Comparison of ENCODE assay signal across 1 fruit fly cellular context in genomic region chr2L:10276846-10277245, dm6.
TF ChIP-seq lines count a peak whose summit lies in the region.

No protein-coding gene starts in this region.

TF ChIP-seq in whole organism, embryonic, 481 proteins besides CTCF, POLR2A, EP300 and RAD21 (continued from another document and continues in another):
- TF ChIP-seq NC2β (GFP tag; optimal IDR thresholded peaks at IDR 0.05; lab: Kevin White, UChicago): peak; percentile 50
- TF ChIP-seq CG9876 (GFP tag; optimal IDR thresholded peaks at IDR 0.05; lab: Kevin White, UChicago): no peak
- peak; percentile 93 for TF ChIP-seq sens (GFP tag; lab: Kevin White, UChicago)
- no peak for TF ChIP-seq CG2678 (tag; optimal IDR thresholded peaks at IDR 0.05; lab: Kevin White, UChicago)
- no peak for TF ChIP-seq CG15269 (tag; optimal IDR thresholded peaks at IDR 0.05; lab: Kevin White, UChicago)
- TF ChIP-seq CG4617 (GFP tag; optimal IDR thresholded peaks at IDR 0.05; lab: Kevin White, UChicago; ENCODE audit: borderline replicate concordance): peak; percentile 0
- TF ChIP-seq CG14014 (GFP tag; IDR thresholded peaks at IDR 0.05; lab: Robert Waterston, UW): peak; percentile 28; the same call in 1 of the 2 replicates
- no peak for TF ChIP-seq tgo (GFP tag; IDR thresholded peaks at IDR 0.05; lab: Robert Waterston, UW)
- no peak for TF ChIP-seq CG10209 (GFP tag; optimal IDR thresholded peaks at IDR 0.05; lab: Kevin White, UChicago)
- TF ChIP-seq br (optimal IDR thresholded peaks at IDR 0.05; lab: Kevin White, UChicago): no peak
- peak; percentile 42 for TF ChIP-seq chn (GFP tag; optimal IDR thresholded peaks at IDR 0.05; lab: Kevin White, UChicago)
- TF ChIP-seq CG1603 (tag; optimal IDR thresholded peaks at IDR 0.05; lab: Kevin White, UChicago): peak; percentile 65
- peak; percentile 46 for TF ChIP-seq CG33213 (GFP tag; optimal IDR thresholded peaks at IDR 0.05; lab: Kevin White, UChicago)
- peak; percentile 31 for TF ChIP-seq CG13775 (GFP tag; optimal IDR thresholded peaks at IDR 0.05; lab: Kevin White, UChicago)
- no peak for TF ChIP-seq CG13287 (GFP tag; IDR thresholded peaks at IDR 0.05; lab: Robert Waterston, UW; ENCODE audit: partially characterized antibody)
- TF ChIP-seq CG3726 (GFP tag; IDR thresholded peaks at IDR 0.05; lab: Robert Waterston, UW): no peak
- peak; percentile 23 for TF ChIP-seq Camta (GFP tag; optimal IDR thresholded peaks at IDR 0.05; lab: Kevin White, UChicago)
- no peak for TF ChIP-seq ftz-f1 (GFP tag; optimal IDR thresholded peaks at IDR 0.05; lab: Kevin White, UChicago)
- TF ChIP-seq CG3163 (GFP tag; optimal IDR thresholded peaks at IDR 0.05; lab: Kevin White, UChicago): no peak
- no peak for TF ChIP-seq CG31388 (GFP tag; optimal IDR thresholded peaks at IDR 0.05; lab: Kevin White, UChicago)
- TF ChIP-seq tio (GFP tag; optimal IDR thresholded peaks at IDR 0.05; lab: Kevin White, UChicago): no peak
- TF ChIP-seq lov (optimal IDR thresholded peaks at IDR 0.05; lab: Kevin White, UChicago): no peak
- 0 out of 3 replicates have a peak, but pooled peaks have one; percentile 21 for TF ChIP-seq lov (GFP tag; IDR thresholded peaks at IDR 0.05; lab: Robert Waterston, UW)
- TF ChIP-seq CG8924 (tag; optimal IDR thresholded peaks at IDR 0.05; lab: Kevin White, UChicago): no peak
- TF ChIP-seq fd64A (GFP tag; optimal IDR thresholded peaks at IDR 0.05; lab: Kevin White, UChicago): no peak
- TF ChIP-seq CG11085 (GFP tag; IDR thresholded peaks at IDR 0.05; lab: Robert Waterston, UW): no peak
- TF ChIP-seq Sox100B (GFP tag; optimal IDR thresholded peaks at IDR 0.05; lab: Kevin White, UChicago): no peak
- TF ChIP-seq dpn (GFP tag; optimal IDR thresholded peaks at IDR 0.05; lab: Kevin White, UChicago): peak; percentile 5 to 22
- TF ChIP-seq prd (optimal IDR thresholded peaks at IDR 0.05; lab: Kevin White, UChicago): no peak
- no peak; the same call in 2 of the 3 replicates for TF ChIP-seq prd (GFP tag; IDR thresholded peaks at IDR 0.05; lab: Robert Waterston, UW)
- no peak for TF ChIP-seq Atf3 (GFP tag; optimal IDR thresholded peaks at IDR 0.05; lab: Kevin White, UChicago)
- no peak for TF ChIP-seq bab2 (GFP tag; optimal IDR thresholded peaks at IDR 0.05; lab: Kevin White, UChicago)
- no peak for TF ChIP-seq run (tag; optimal IDR thresholded peaks at IDR 0.05; lab: Kevin White, UChicago)
- no peak for TF ChIP-seq dysf (GFP tag; IDR thresholded peaks at IDR 0.05; lab: Robert Waterston, UW)
- no peak for TF ChIP-seq CG8089 (GFP tag; optimal IDR thresholded peaks at IDR 0.05; lab: Kevin White, UChicago)
- TF ChIP-seq hkb (optimal IDR thresholded peaks at IDR 0.05; lab: Kevin White, UChicago): no peak
- TF ChIP-seq hkb (GFP tag; IDR thresholded peaks at IDR 0.05; lab: Robert Waterston, UW): no peak
- peak; percentile 31 for TF ChIP-seq CG30403 (GFP tag; optimal IDR thresholded peaks at IDR 0.05; lab: Kevin White, UChicago)
- no peak for TF ChIP-seq Rfx (GFP tag; IDR thresholded peaks at IDR 0.05; lab: Robert Waterston, UW)
- no peak for TF ChIP-seq CG2116 (GFP tag; optimal IDR thresholded peaks at IDR 0.05; lab: Kevin White, UChicago)
- no peak for TF ChIP-seq hbn (GFP tag; IDR thresholded peaks at IDR 0.05; lab: Robert Waterston, UW; ENCODE audit: partially characterized antibody)
- TF ChIP-seq CG6254 (GFP tag; optimal IDR thresholded peaks at IDR 0.05; lab: Kevin White, UChicago): no peak
- TF ChIP-seq jumu (GFP tag; optimal IDR thresholded peaks at IDR 0.05; lab: Kevin White, UChicago): no peak
- TF ChIP-seq Ssrp (tag; optimal IDR thresholded peaks at IDR 0.05; lab: Kevin White, UChicago): no peak
- no peak for TF ChIP-seq CG4854 (GFP tag; optimal IDR thresholded peaks at IDR 0.05; lab: Kevin White, UChicago)
- TF ChIP-seq BEAF-32 (GFP tag; optimal IDR thresholded peaks at IDR 0.05; lab: Kevin White, UChicago): no peak
- TF ChIP-seq cato (GFP tag; optimal IDR thresholded peaks at IDR 0.05; lab: Kevin White, UChicago; ENCODE audit: borderline replicate concordance): no peak
- no peak for TF ChIP-seq CG9437 (GFP tag; optimal IDR thresholded peaks at IDR 0.05; lab: Kevin White, UChicago)
- no peak for TF ChIP-seq CG43689 (GFP tag; IDR thresholded peaks at IDR 0.05; lab: Robert Waterston, UW)
- TF ChIP-seq dm (GFP tag; optimal IDR thresholded peaks at IDR 0.05; lab: Kevin White, UChicago): peak; percentile 5
- no peak for TF ChIP-seq CG11695 (GFP tag; IDR thresholded peaks at IDR 0.05; lab: Robert Waterston, UW)
- TF ChIP-seq fru (optimal IDR thresholded peaks at IDR 0.05; lab: Kevin White, UChicago): no peak
- no peak for TF ChIP-seq Mrtf (GFP tag; IDR thresholded peaks at IDR 0.05; lab: Robert Waterston, UW)
- no peak for TF ChIP-seq oc (tag; optimal IDR thresholded peaks at IDR 0.05; lab: Kevin White, UChicago)
- TF ChIP-seq CG1792 (GFP tag; optimal IDR thresholded peaks at IDR 0.05; lab: Kevin White, UChicago): peak; percentile 15
- TF ChIP-seq pzg (GFP tag; optimal IDR thresholded peaks at IDR 0.05; lab: Kevin White, UChicago): no peak
- TF ChIP-seq scrt (GFP tag; optimal IDR thresholded peaks at IDR 0.05; lab: Kevin White, UChicago): no peak
- TF ChIP-seq abd-A (tag; optimal IDR thresholded peaks at IDR 0.05; lab: Kevin White, UChicago): no peak
- no peak for TF ChIP-seq Hr3 (GFP tag; optimal IDR thresholded peaks at IDR 0.05; lab: Kevin White, UChicago)
- TF ChIP-seq CG4404 (GFP tag; IDR thresholded peaks at IDR 0.05; lab: Robert Waterston, UW): no peak
- TF ChIP-seq insv (GFP tag; optimal IDR thresholded peaks at IDR 0.05; lab: Kevin White, UChicago): no peak
- TF ChIP-seq sim (GFP tag; IDR thresholded peaks at IDR 0.05; lab: Robert Waterston, UW): peak; percentile 43; the same call in 1 of the 2 replicates
- peak; percentile 4 for TF ChIP-seq CG8944 (GFP tag; optimal IDR thresholded peaks at IDR 0.05; lab: Kevin White, UChicago)
- no peak for TF ChIP-seq tll (GFP tag; optimal IDR thresholded peaks at IDR 0.05; lab: Kevin White, UChicago)
- TF ChIP-seq da (GFP tag; optimal IDR thresholded peaks at IDR 0.05; lab: Kevin White, UChicago): no peak
- no peak for TF ChIP-seq al (GFP tag; IDR thresholded peaks at IDR 0.05; lab: Robert Waterston, UW)
- no peak for TF ChIP-seq aop (GFP tag; IDR thresholded peaks at IDR 0.05; lab: Robert Waterston, UW)
- no peak for TF ChIP-seq so (GFP tag; IDR thresholded peaks at IDR 0.05; lab: Robert Waterston, UW)
- TF ChIP-seq p53 (GFP tag; optimal IDR thresholded peaks at IDR 0.05; lab: Kevin White, UChicago): peak; percentile 11
- TF ChIP-seq slou (GFP tag; optimal IDR thresholded peaks at IDR 0.05; lab: Kevin White, UChicago): no peak
- TF ChIP-seq Gug (GFP tag; IDR thresholded peaks at IDR 0.05; lab: Robert Waterston, UW): no peak
- no peak for TF ChIP-seq Sry-β (GFP tag; optimal IDR thresholded peaks at IDR 0.05; lab: Kevin White, UChicago)
- TF ChIP-seq gem (tag; optimal IDR thresholded peaks at IDR 0.05; lab: Kevin White, UChicago): no peak
- TF ChIP-seq CG18619 (GFP tag; optimal IDR thresholded peaks at IDR 0.05; lab: Kevin White, UChicago): no peak
- no peak for TF ChIP-seq hb (GFP tag; IDR thresholded peaks at IDR 0.05; lab: Robert Waterston, UW; ENCODE audit: partially characterized antibody)
- peak; percentile 24 for TF ChIP-seq Antp (GFP tag; optimal IDR thresholded peaks at IDR 0.05; lab: Kevin White, UChicago)
- no peak for TF ChIP-seq CG10321 (GFP tag; IDR thresholded peaks at IDR 0.05; lab: Robert Waterston, UW)
- no peak for TF ChIP-seq Kr (GFP tag; optimal IDR thresholded peaks at IDR 0.05; lab: Kevin White, UChicago)
- TF ChIP-seq Doc2 (GFP tag; IDR thresholded peaks at IDR 0.05; lab: Robert Waterston, UW): no peak
- no peak for TF ChIP-seq CG18599 (GFP tag; optimal IDR thresholded peaks at IDR 0.05; lab: Kevin White, UChicago)
- TF ChIP-seq croc (GFP tag; conservative IDR thresholded peaks at IDR 0.05; lab: Robert Waterston, UW): no peak
- TF ChIP-seq CG13624 (GFP tag; optimal IDR thresholded peaks at IDR 0.05; lab: Kevin White, UChicago): peak; percentile 33
- no peak for TF ChIP-seq Asciz (GFP tag; optimal IDR thresholded peaks at IDR 0.05; lab: Kevin White, UChicago)
- no peak for TF ChIP-seq CG10462 (GFP tag; optimal IDR thresholded peaks at IDR 0.05; lab: Kevin White, UChicago)
- no peak for TF ChIP-seq stc (GFP tag; IDR thresholded peaks at IDR 0.05; lab: Robert Waterston, UW)
- TF ChIP-seq CG12299 (tag; optimal IDR thresholded peaks at IDR 0.05; lab: Kevin White, UChicago): no peak
- TF ChIP-seq CG2120 (GFP tag; optimal IDR thresholded peaks at IDR 0.05; lab: Kevin White, UChicago): no peak
- no peak for TF ChIP-seq GATAe (GFP tag; conservative IDR thresholded peaks at IDR 0.05; lab: Robert Waterston, UW)
- no peak for TF ChIP-seq exex (tag; optimal IDR thresholded peaks at IDR 0.05; lab: Kevin White, UChicago)
- TF ChIP-seq CG7839 (tag; optimal IDR thresholded peaks at IDR 0.05; lab: Kevin White, UChicago): no peak
- no peak for TF ChIP-seq Deaf1 (tag; optimal IDR thresholded peaks at IDR 0.05; lab: Kevin White, UChicago)
- TF ChIP-seq CG4328 (GFP tag; optimal IDR thresholded peaks at IDR 0.05; lab: Kevin White, UChicago): no peak
- no peak for TF ChIP-seq lbe (GFP tag; optimal IDR thresholded peaks at IDR 0.05; lab: Kevin White, UChicago)
- TF ChIP-seq Dp (GFP tag; optimal IDR thresholded peaks at IDR 0.05; lab: Kevin White, UChicago): no peak
- TF ChIP-seq CG34376 (GFP tag; optimal IDR thresholded peaks at IDR 0.05; lab: Kevin White, UChicago): no peak
- TF ChIP-seq luna (GFP tag; optimal IDR thresholded peaks at IDR 0.05; lab: Kevin White, UChicago): no peak
- TF ChIP-seq CG10431 (GFP tag; optimal IDR thresholded peaks at IDR 0.05; lab: Kevin White, UChicago): no peak
- no peak for TF ChIP-seq D (optimal IDR thresholded peaks at IDR 0.05; lab: Kevin White, UChicago)
- TF ChIP-seq D (GFP tag; optimal IDR thresholded peaks at IDR 0.05; lab: Kevin White, UChicago): no peak
- TF ChIP-seq pfk (GFP tag; optimal IDR thresholded peaks at IDR 0.05; lab: Kevin White, UChicago): no peak
- TF ChIP-seq repo (GFP tag; optimal IDR thresholded peaks at IDR 0.05; lab: Kevin White, UChicago): no peak
- TF ChIP-seq Sox102F (GFP tag; optimal IDR thresholded peaks at IDR 0.05; lab: Kevin White, UChicago): no peak
- no peak for TF ChIP-seq Lim3 (GFP tag; IDR thresholded peaks at IDR 0.05; lab: Robert Waterston, UW)
- TF ChIP-seq CG2199 (GFP tag; IDR thresholded peaks at IDR 0.05; lab: Robert Waterston, UW): 0 out of 3 replicates have a peak, but pooled peaks have one; percentile 34
- TF ChIP-seq sna (GFP tag; IDR thresholded peaks at IDR 0.05; lab: Robert Waterston, UW; ENCODE audit: partially characterized antibody): no peak
- TF ChIP-seq Ptx1 (GFP tag; IDR thresholded peaks at IDR 0.05; lab: Robert Waterston, UW): peak; percentile 40; the same call in 1 of the 2 replicates
- no peak for TF ChIP-seq Meics (GFP tag; optimal IDR thresholded peaks at IDR 0.05; lab: Kevin White, UChicago)
- TF ChIP-seq wek (GFP tag; optimal IDR thresholded peaks at IDR 0.05; lab: Kevin White, UChicago): no peak
- no peak for TF ChIP-seq Tbp (GFP tag; optimal IDR thresholded peaks at IDR 0.05; lab: Kevin White, UChicago)
- no peak for TF ChIP-seq CG5180 (GFP tag; optimal IDR thresholded peaks at IDR 0.05; lab: Kevin White, UChicago)
- TF ChIP-seq corto (GFP tag; optimal IDR thresholded peaks at IDR 0.05; lab: Kevin White, UChicago): no peak
- TF ChIP-seq otp (GFP tag; IDR thresholded peaks at IDR 0.05; lab: Robert Waterston, UW): no peak
- peak; percentile 92 for TF ChIP-seq cg (GFP tag; optimal IDR thresholded peaks at IDR 0.05; lab: Kevin White, UChicago)
- TF ChIP-seq MESR4 (GFP tag; optimal IDR thresholded peaks at IDR 0.05; lab: Kevin White, UChicago): peak; percentile 24
- TF ChIP-seq CG17568 (GFP tag; optimal IDR thresholded peaks at IDR 0.05; lab: Kevin White, UChicago): no peak
- TF ChIP-seq mld (GFP tag; IDR thresholded peaks at IDR 0.05; lab: Robert Waterston, UW; ENCODE audit: partially characterized antibody): no peak
- no peak for TF ChIP-seq disco-r (GFP tag; optimal IDR thresholded peaks at IDR 0.05; lab: Kevin White, UChicago)
- TF ChIP-seq CG11093 (GFP tag; IDR thresholded peaks at IDR 0.05; lab: Robert Waterston, UW): 0 out of 3 replicates have a peak, but pooled peaks have one; percentile 43
- no peak for TF ChIP-seq h (optimal IDR thresholded peaks at IDR 0.05; lab: Kevin White, UChicago)
- TF ChIP-seq CG16779 (GFP tag; IDR thresholded peaks at IDR 0.05; lab: Robert Waterston, UW): no peak
- no peak for TF ChIP-seq bbx (GFP tag; IDR thresholded peaks at IDR 0.05; lab: Robert Waterston, UW; ENCODE audit: partially characterized antibody)
- no peak for TF ChIP-seq Dek (tag; optimal IDR thresholded peaks at IDR 0.05; lab: Kevin White, UChicago)
- TF ChIP-seq PHDP (tag; optimal IDR thresholded peaks at IDR 0.05; lab: Kevin White, UChicago): no peak
- peak; percentile 17 for TF ChIP-seq btn (GFP tag; optimal IDR thresholded peaks at IDR 0.05; lab: Kevin White, UChicago)
- TF ChIP-seq Hr78 (GFP tag; optimal IDR thresholded peaks at IDR 0.05; lab: Kevin White, UChicago): no peak
- TF ChIP-seq CG13296 (GFP tag; optimal IDR thresholded peaks at IDR 0.05; lab: Kevin White, UChicago): no peak
- no peak for TF ChIP-seq Taf1 (GFP tag; IDR thresholded peaks at IDR 0.05; lab: Robert Waterston, UW)
- no peak for TF ChIP-seq CG16815 (GFP tag; optimal IDR thresholded peaks at IDR 0.05; lab: Kevin White, UChicago)
- TF ChIP-seq eyg (GFP tag; optimal IDR thresholded peaks at IDR 0.05; lab: Kevin White, UChicago): no peak
- TF ChIP-seq CG10267 (tag; optimal IDR thresholded peaks at IDR 0.05; lab: Kevin White, UChicago): no peak
- TF ChIP-seq sr (GFP tag; IDR thresholded peaks at IDR 0.05; lab: Robert Waterston, UW): no peak
- TF ChIP-seq inv (GFP tag; IDR thresholded peaks at IDR 0.05; lab: Robert Waterston, UW; ENCODE audit: partially characterized antibody): no peak
- TF ChIP-seq chinmo (GFP tag; IDR thresholded peaks at IDR 0.05; lab: Robert Waterston, UW; ENCODE audit: partially characterized antibody): no peak; the same call in 3 of the 4 replicates
- no peak for TF ChIP-seq lmd (GFP tag; IDR thresholded peaks at IDR 0.05; lab: Robert Waterston, UW)
- no peak for TF ChIP-seq Sin3A (optimal IDR thresholded peaks at IDR 0.05; lab: Kevin White, UChicago)
- no peak for TF ChIP-seq CG17612 (GFP tag; IDR thresholded peaks at IDR 0.05; lab: Robert Waterston, UW)
- no peak for TF ChIP-seq NC2α (GFP tag; optimal IDR thresholded peaks at IDR 0.05; lab: Kevin White, UChicago)
- no peak for TF ChIP-seq crp (GFP tag; optimal IDR thresholded peaks at IDR 0.05; lab: Kevin White, UChicago)
